Worm (Caenorhabditis elegans): ENCODE results near the gene srh-200.

DNA sequence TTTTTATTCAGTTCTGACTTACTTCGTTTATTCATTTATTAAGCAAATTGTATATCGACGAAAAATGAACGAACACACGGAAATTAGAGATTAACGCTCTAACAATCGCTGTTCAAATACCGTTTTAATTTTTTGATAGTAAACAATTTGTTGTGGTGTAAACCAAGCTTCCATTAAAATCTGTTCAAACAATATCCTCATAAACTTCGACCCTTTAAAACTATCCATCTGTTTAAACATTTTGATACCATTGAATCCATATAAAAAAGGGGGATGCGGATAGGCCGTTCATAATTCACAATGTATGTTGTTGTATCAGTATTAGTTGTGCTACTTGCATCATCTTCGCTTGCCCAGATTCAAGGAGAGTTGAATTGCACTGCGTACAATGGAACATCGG is 26.9 kb downstream of the srh-200 start, which contains the start of gene F07C4.6:
- TF ChIP-seq F33H1.4 (GFP tag; IDR thresholded peaks at IDR 0.05) (no peak), nhr-27 (tag; optimal IDR thresholded peaks at IDR 0.05) (no peak)
